Fruit fly (Drosophila melanogaster) whole organism, prepupa: ENCODE results near the gene CG32074.

ENCODE experiments used
- CG31627 ChIP-seq: fragments of 200-800 bp; sonication (Bioruptor generic); optimal IDR thresholded peaks from 3 replicates; lab custom pipeline; 2016; ENCODE audit warnings: missing biosample characterization, missing genetic modification characterization
- CG6854 ChIP-seq: fragments of 200-800 bp; sonication (Bioruptor generic); optimal IDR thresholded peaks from 2 replicates; lab custom pipeline; 2017; ENCODE audit warnings: missing biosample characterization, mild to moderate bottlenecking, missing genetic modification characterization
- dsx ChIP-seq: fragments of 200-800 bp; optimal IDR thresholded peaks from 3 replicates; lab custom pipeline; 2019; ENCODE audit warnings: missing biosample characterization, mild to moderate bottlenecking, missing genetic modification characterization, moderate library complexity; ENCODE audit not compliant: poor library complexity, severe bottlenecking

dm6 chr3L:11138862-11139261 lies 6.7 kb upstream of the CG32074 start:
- TF ChIP-seq CG6854 (GFP tag; lab: Kevin White, UChicago): no peak
- no peak for TF ChIP-seq CG31627 (GFP tag; lab: Kevin White, UChicago)
- TF ChIP-seq dsx: no peak
